Worm (Caenorhabditis elegans) whole organism, young adult: ENCODE measurements around the gene igdb-3.

ENCODE experiments used
- F23B12.7 ChIP-seq: sonication (generic microtip); optimal IDR thresholded peaks from 2 replicates; lab custom pipeline; 2017; ENCODE audit warnings: missing genetic modification characterization, mild to moderate bottlenecking, missing compliant biosample characterization, antibody characterized with exemption, moderate library complexity; ENCODE audit not compliant: insufficient read depth
- F37B4.10 ChIP-seq: fragments of 200-800 bp; sonication (Bioruptor generic); IDR thresholded peaks from 2 replicates; pipeline ENCODE4 v1.3.6; 2022; ENCODE audit warnings: missing genetic modification characterization, missing compliant biosample characterization
- F39B2.1 ChIP-seq: fragments of 200-800 bp; sonication (Bioruptor generic); IDR thresholded peaks from 2 replicates; pipeline ENCODE4 v1.3.6; 2022; ENCODE audit warnings: missing genetic modification reagents, missing genetic modification characterization, missing compliant biosample characterization
- F55B11.4 ChIP-seq: sonication (generic microtip); optimal IDR thresholded peaks from 2 replicates; lab custom pipeline; 2016; ENCODE audit warnings: missing compliant biosample characterization, missing genetic modification characterization, borderline replicate concordance; ENCODE audit not compliant: insufficient read depth
- F57A8.1 ChIP-seq: fragments of 200-800 bp; sonication (Bioruptor generic); optimal IDR thresholded peaks from 2 replicates; lab custom pipeline; 2018; ENCODE audit warnings: mild to moderate bottlenecking, missing genetic modification characterization, moderate library complexity, missing compliant biosample characterization
- Y79H2A.3 ChIP-seq: fragments of 200-800 bp; sonication (Bioruptor generic); conservative IDR thresholded peaks from 2 replicates; pipeline ENCODE4 v1.3.6; 2022; ENCODE audit warnings: missing genetic modification reagents, missing genetic modification characterization, missing compliant biosample characterization
- athp-1 ChIP-seq: sonication (generic microtip); optimal IDR thresholded peaks from 2 replicates; lab custom pipeline; 2017; ENCODE audit warnings: mild to moderate bottlenecking, missing genetic modification characterization, missing compliant biosample characterization
- attf-6 ChIP-seq: fragments of 200-800 bp; sonication (Bioruptor generic); IDR thresholded peaks from 2 replicates; pipeline ENCODE4 v1.3.6; 2022; ENCODE audit warnings: missing genetic modification reagents, missing genetic modification characterization, missing compliant biosample characterization
- bed-2 ChIP-seq: fragments of 200-800 bp; sonication (Bioruptor generic); IDR thresholded peaks from 2 replicates; pipeline ENCODE4 v1.3.6; 2022; ENCODE audit warnings: missing genetic modification reagents, missing genetic modification characterization, missing compliant biosample characterization
- ceh-27 ChIP-seq: fragments of 200-800 bp; sonication (Bioruptor generic); optimal IDR thresholded peaks from 2 replicates; lab custom pipeline; 2018; ENCODE audit warnings: mild to moderate bottlenecking, missing genetic modification characterization, moderate library complexity, missing compliant biosample characterization
- ceh-40 ChIP-seq: fragments of 200-800 bp; sonication (Bioruptor generic); IDR thresholded peaks from 2 replicates; pipeline ENCODE4 v1.3.6; 2022; ENCODE audit warnings: missing genetic modification characterization, missing compliant biosample characterization
- ceh-58 ChIP-seq: fragments of 200-800 bp; sonication (Bioruptor generic); IDR thresholded peaks from 2 replicates; pipeline ENCODE4 v1.3.6; 2022; ENCODE audit warnings: missing genetic modification characterization, missing compliant biosample characterization
- dox-1 ChIP-seq: fragments of 200-800 bp; sonication (Bioruptor generic); IDR thresholded peaks from 2 replicates; pipeline ENCODE4 v1.3.6; 2022; ENCODE audit warnings: missing genetic modification reagents, missing genetic modification characterization, missing compliant biosample characterization
- efl-1 ChIP-seq: fragments of 150-350 bp; optimal IDR thresholded peaks from 2 replicates; lab custom pipeline; 2014; ENCODE audit warnings: missing biosample characterization, missing genetic modification reagents, missing genetic modification characterization
- egl-18 ChIP-seq: fragments of 200-800 bp; sonication (Bioruptor generic); IDR thresholded peaks from 2 replicates; pipeline ENCODE4 v1.3.6; 2022; ENCODE audit warnings: missing genetic modification reagents, missing genetic modification characterization, missing compliant biosample characterization
- egrh-3 ChIP-seq: fragments of 200-800 bp; sonication (Bioruptor generic); IDR thresholded peaks from 2 replicates; pipeline ENCODE4 v1.3.6; 2022; ENCODE audit warnings: missing genetic modification reagents, missing genetic modification characterization, missing compliant biosample characterization
- lag-1 ChIP-seq: fragments of 200-800 bp; sonication (Bioruptor generic); IDR thresholded peaks from 2 replicates; pipeline ENCODE4 v1.3.6; 2022; ENCODE audit warnings: missing genetic modification reagents, missing genetic modification characterization, missing compliant biosample characterization
- lin-26 ChIP-seq: fragments of 200-800 bp; sonication (Bioruptor generic); IDR thresholded peaks from 2 replicates; pipeline ENCODE4 v1.3.6; 2022; ENCODE audit warnings: missing genetic modification reagents, missing genetic modification characterization, missing compliant biosample characterization
- lin-35 ChIP-seq, 3 experiments: fragments of 150-350 bp in 2 of 3; sonication (generic microtip) in 1 of 3; optimal IDR thresholded peaks; 2 replicates each; lab custom pipeline; 2014 to 2018; ENCODE audit warnings: missing biosample characterization in 3 of 3, missing genetic modification characterization in 3 of 3, missing genetic modification reagents in 3 of 3
- lin-54 ChIP-seq: fragments of 200-800 bp; sonication (Bioruptor generic); optimal IDR thresholded peaks from 2 replicates; lab custom pipeline; 2018; ENCODE audit warnings: mild to moderate bottlenecking, missing genetic modification characterization, missing compliant biosample characterization
- lir-1 ChIP-seq: fragments of 200-800 bp; sonication (Bioruptor generic); conservative IDR thresholded peaks from 2 replicates; pipeline ENCODE4 v1.3.6; 2022; ENCODE audit warnings: missing genetic modification reagents, missing genetic modification characterization, missing compliant biosample characterization
- madf-3 ChIP-seq: fragments of 200-800 bp; sonication (Bioruptor generic); IDR thresholded peaks from 2 replicates; pipeline ENCODE4 v1.3.6; 2022; ENCODE audit warnings: missing genetic modification reagents, missing genetic modification characterization, missing compliant biosample characterization
- nfyb-1 ChIP-seq: fragments of 200-800 bp; sonication (Bioruptor generic); IDR thresholded peaks from 2 replicates; pipeline ENCODE4 v1.3.6; 2022; ENCODE audit warnings: missing genetic modification reagents, missing genetic modification characterization, missing compliant biosample characterization
- nhr-80 ChIP-seq: sonication (generic microtip); optimal IDR thresholded peaks from 2 replicates; lab custom pipeline; 2016; ENCODE audit warnings: missing genetic modification characterization, missing compliant biosample characterization
- rcor-1 ChIP-seq: fragments of 200-800 bp; sonication (Bioruptor generic); IDR thresholded peaks from 2 replicates; pipeline ENCODE4 v1.3.6; 2022; ENCODE audit warnings: missing genetic modification reagents, missing genetic modification characterization, missing compliant biosample characterization
- rec-8 ChIP-seq, 2 experiments: sonication (generic microtip); optimal IDR thresholded peaks; 2 replicates each; lab custom pipeline; 2016; ENCODE audit warnings: mild to moderate bottlenecking in 2 of 2, missing genetic modification characterization in 2 of 2, missing genetic modification reagents in 2 of 2, missing genotype in 2 of 2, missing biosample characterization in 1 of 2, missing compliant biosample characterization in 1 of 2, moderate library complexity in 1 of 2
- sea-2 ChIP-seq: fragments of 200-800 bp; sonication (Bioruptor generic); IDR thresholded peaks from 2 replicates; pipeline ENCODE4 v1.3.6; 2022; ENCODE audit warnings: missing genetic modification characterization, missing compliant biosample characterization
- snpc-1.3 ChIP-seq: sonication (generic microtip); optimal IDR thresholded peaks from 2 replicates; lab custom pipeline; 2017; ENCODE audit warnings: missing genetic modification characterization, mild to moderate bottlenecking, missing compliant biosample characterization, antibody characterized with exemption, moderate library complexity, missing genotype, missing genetic modification reagents; ENCODE audit not compliant: insufficient read depth
- snpc-3.4 ChIP-seq: sonication (generic microtip); optimal IDR thresholded peaks from 2 replicates; lab custom pipeline; 2017; ENCODE audit warnings: missing genetic modification characterization, mild to moderate bottlenecking, missing compliant biosample characterization, antibody characterized with exemption, moderate library complexity, missing genotype, missing genetic modification reagents
- somi-1 ChIP-seq: fragments of 200-800 bp; sonication (Bioruptor generic); optimal IDR thresholded peaks from 2 replicates; lab custom pipeline; 2018; ENCODE audit warnings: mild to moderate bottlenecking, missing genetic modification characterization, missing compliant biosample characterization
- sptf-2 ChIP-seq: fragments of 200-800 bp; sonication (Bioruptor generic); optimal IDR thresholded peaks from 2 replicates; lab custom pipeline; 2018; ENCODE audit warnings: mild to moderate bottlenecking, missing genetic modification characterization, missing compliant biosample characterization
- tbx-9 ChIP-seq: sonication (generic microtip); optimal IDR thresholded peaks from 2 replicates; lab custom pipeline; 2016; ENCODE audit warnings: borderline replicate concordance, missing genetic modification characterization, inconsistent platforms, missing compliant biosample characterization
- xnd-1 ChIP-seq: sonication (generic microtip); optimal IDR thresholded peaks from 2 replicates; lab custom pipeline; 2016; ENCODE audit warnings: missing genotype, missing genetic modification reagents, missing genetic modification characterization, missing compliant biosample characterization
- zfh-2 ChIP-seq: fragments of 200-800 bp; sonication (Bioruptor generic); conservative IDR thresholded peaks from 2 replicates; pipeline ENCODE4 v1.3.6; 2022; ENCODE audit warnings: missing genetic modification reagents, missing genetic modification characterization, missing compliant biosample characterization
- ztf-18 ChIP-seq: sonication (generic microtip); optimal IDR thresholded peaks from 2 replicates; lab custom pipeline; 2016; ENCODE audit warnings: missing genotype, mild to moderate bottlenecking, missing genetic modification characterization, missing compliant biosample characterization
- ztf-28 ChIP-seq: fragments of 200-800 bp; sonication (Bioruptor generic); IDR thresholded peaks from 2 replicates; pipeline ENCODE4 v1.3.6; 2022; ENCODE audit warnings: missing genetic modification reagents, missing genetic modification characterization, missing compliant biosample characterization

Gene igdb-3

ce11 chrX:6408713-6409112, 23.4 kb downstream of the igdb-3 start:
- TF ChIP-seq dox-1 (GFP tag; lab: Robert Waterston, UW) (no peak), zfh-2 (GFP tag; lab: Robert Waterston, UW) (peak; percentile 78), egrh-3 (peak; percentile 12; the same call in 1 of the 2 replicates), athp-1 (tag; lab: Kevin White, UChicago) (no peak), F57A8.1 (GFP tag; lab: Kevin White, UChicago) (no peak)
- TF ChIP-seq, all 124 proteins: peak for 2

- TF ChIP-seq sptf-2 (no peak), lir-1 (GFP tag; lab: Robert Waterston, UW) (no peak), ceh-40 (GFP tag; lab: Robert Waterston, UW) (no peak), somi-1 (GFP tag; lab: Kevin White, UChicago) (peak; percentile 40), zfh-2 (GFP tag; lab: Robert Waterston, UW) (peak; percentile 88), lag-1 (GFP tag; lab: Robert Waterston, UW) (no peak), F55B11.4 (tag; lab: Kevin White, UChicago) (no peak), madf-3 (GFP tag; lab: Robert Waterston, UW) (no peak), lin-35 (GFP tag; optimal IDR thresholded peaks at IDR 0.05; lab: Kevin White, UChicago) (no peak), bed-2 (no peak), ceh-27 (GFP tag; lab: Kevin White, UChicago) (no peak), F37B4.10 (no peak), F39B2.1 (GFP tag; lab: Robert Waterston, UW) (no peak), rcor-1 (GFP tag; lab: Robert Waterston, UW) (0 out of 2 replicates have a peak, but pooled peaks have one; percentile 13), nhr-80 (tag; lab: Kevin White, UChicago) (no peak)
Measured at ce11 chrX:6410177-6410765, 25.0 kb downstream of the igdb-3 start, which contains the start of gene mup-2. mup-2 (minus strand) TSS chrX:6410227.

- no peak for TF ChIP-seq tbx-9
- no peak for TF ChIP-seq ztf-28 (GFP tag; lab: Robert Waterston, UW)
- no peak for TF ChIP-seq nfyb-1 (GFP tag; lab: Robert Waterston, UW)
- TF ChIP-seq ceh-58 (GFP tag; lab: Robert Waterston, UW), result no peak
- TF ChIP-seq xnd-1, result no peak
- TF ChIP-seq efl-1 (GFP tag; lab: Kevin White, UChicago), result no peak
- no peak for TF ChIP-seq Y79H2A.3 (GFP tag; lab: Robert Waterston, UW)
- no peak for TF ChIP-seq nhr-80 (tag; lab: Kevin White, UChicago)
- TF ChIP-seq lag-1 (GFP tag; lab: Robert Waterston, UW), result no peak
- no peak for TF ChIP-seq F23B12.7
- TF ChIP-seq snpc-3.4 (tag; lab: Kevin White, UChicago), result no peak
- no peak for TF ChIP-seq rec-8 (tag; optimal IDR thresholded peaks at IDR 0.05; lab: Kevin White, UChicago)
- no peak for TF ChIP-seq snpc-1.3 (tag; lab: Kevin White, UChicago)
- TF ChIP-seq somi-1 (GFP tag; lab: Kevin White, UChicago), result no peak
- TF ChIP-seq egl-18 (GFP tag; lab: Robert Waterston, UW), result no peak
- TF ChIP-seq ztf-18 (tag; lab: Kevin White, UChicago), result no peak
- TF ChIP-seq lin-26 (GFP tag; lab: Robert Waterston, UW), result no peak
- TF ChIP-seq sea-2 (GFP tag; lab: Robert Waterston, UW), result no peak
- no peak for TF ChIP-seq attf-6
- TF ChIP-seq lin-54 (GFP tag; lab: Kevin White, UChicago), result no peak
Measured at ce11 chrX:6412575-6412974, 27.3 kb downstream of the igdb-3 start, which contains the start of gene T22E5.1. T22E5.1 (plus strand) TSS chrX:6412875.
